Fruit fly (Drosophila melanogaster) whole organism, wandering third instar larva: Measurements from ENCODE around the gene CG12784.
A peak's percentile ranks its signal among the peaks of the same experiment; 100 is the strongest.

Source experiments
- Abd-B ChIP-seq: fragments of >200 bp; optimal IDR thresholded peaks from 2 replicates; lab custom pipeline; 2017; ENCODE audit warnings: missing biosample characterization, missing genetic modification characterization
- CG32264 ChIP-seq: fragments of 200-800 bp; sonication (Bioruptor generic); optimal IDR thresholded peaks from 2 replicates; lab custom pipeline; 2016; ENCODE audit warnings: missing biosample characterization, missing genetic modification characterization
- CG9705 ChIP-seq: fragments of 200-800 bp; sonication (Bioruptor generic); optimal IDR thresholded peaks from 2 replicates; lab custom pipeline; 2018; ENCODE audit warnings: missing biosample characterization, mild to moderate bottlenecking, missing genetic modification characterization
- CrebA ChIP-seq: fragments of 200-800 bp; sonication (Bioruptor generic); optimal IDR thresholded peaks from 2 replicates; lab custom pipeline; 2016; ENCODE audit warnings: missing biosample characterization, mild to moderate bottlenecking, missing genetic modification characterization, borderline replicate concordance
- Dfd ChIP-seq: fragments of >200 bp; optimal IDR thresholded peaks from 2 replicates; lab custom pipeline; 2017; ENCODE audit warnings: missing biosample characterization, missing genetic modification characterization
- Dif ChIP-seq: fragments of 200-275, 200-300 bp; sonication (Bioruptor generic); optimal IDR thresholded peaks from 2 replicates; lab custom pipeline; 2018; ENCODE audit warnings: missing biosample characterization, missing genetic modification characterization; ENCODE audit not compliant: partially characterized antibody
- Hnf4 ChIP-seq: fragments of 200-800 bp; sonication (Bioruptor generic); optimal IDR thresholded peaks from 2 replicates; lab custom pipeline; 2016; ENCODE audit warnings: missing biosample characterization, mild to moderate bottlenecking, missing genetic modification characterization
- Hr78 ChIP-seq: fragments of >200 bp; optimal IDR thresholded peaks from 2 replicates; lab custom pipeline; 2017; ENCODE audit warnings: missing biosample characterization, missing genetic modification characterization
- Hr83 ChIP-seq: fragments of 200-300 bp; sonication (Bioruptor generic); optimal IDR thresholded peaks from 2 replicates; lab custom pipeline; 2016; ENCODE audit warnings: missing biosample characterization, mild to moderate bottlenecking, missing genetic modification characterization, moderate library complexity; ENCODE audit not compliant: poor library complexity, severe bottlenecking
- Mio ChIP-seq: sonication (Bioruptor generic); optimal IDR thresholded peaks from 2 replicates; lab custom pipeline; 2016; ENCODE audit warnings: missing biosample characterization, missing genetic modification characterization
- N ChIP-seq: fragments of >200 bp; optimal IDR thresholded peaks from 2 replicates; lab custom pipeline; 2018; ENCODE audit warnings: missing biosample characterization, missing external identifiers, missing genetic modification characterization
- OdsH ChIP-seq: fragments of 200-800 bp; sonication (Bioruptor generic); optimal IDR thresholded peaks from 2 replicates; lab custom pipeline; 2016; ENCODE audit warnings: missing biosample characterization, mild to moderate bottlenecking, missing genetic modification characterization
- Rel ChIP-seq, 2 experiments: fragments of 200-800 bp; sonication (Bioruptor generic) in 1 of 2; optimal IDR thresholded peaks; 2 replicates in 1 of 2; 3 replicates in 1 of 2; lab custom pipeline; 2016 to 2019; ENCODE audit warnings: mild to moderate bottlenecking in 2 of 2, missing biosample characterization in 2 of 2, missing genetic modification characterization in 2 of 2, moderate library complexity in 1 of 2
- Sp1 ChIP-seq: fragments of 200-800 bp; sonication (Bioruptor generic); optimal IDR thresholded peaks from 3 replicates; lab custom pipeline; 2019; ENCODE audit warnings: missing biosample characterization, mild to moderate bottlenecking, missing genetic modification characterization, moderate library complexity
- br ChIP-seq: fragments of 200-800 bp; sonication (Bioruptor generic); optimal IDR thresholded peaks from 2 replicates; lab custom pipeline; 2016; ENCODE audit warnings: missing biosample characterization, missing genetic modification characterization
- brk ChIP-seq: fragments of 200-800 bp; sonication (Bioruptor generic); optimal IDR thresholded peaks from 2 replicates; lab custom pipeline; 2016; ENCODE audit warnings: missing biosample characterization, mild to moderate bottlenecking, missing genetic modification characterization
- dmrt93B ChIP-seq: fragments of 200-800 bp; sonication (Bioruptor generic); optimal IDR thresholded peaks from 2 replicates; lab custom pipeline; 2018; ENCODE audit warnings: missing biosample characterization, mild to moderate bottlenecking, missing genetic modification characterization
- dsf ChIP-seq: sonication (Bioruptor generic); optimal IDR thresholded peaks from 2 replicates; lab custom pipeline; 2016; ENCODE audit warnings: missing biosample characterization, missing genetic modification characterization, borderline replicate concordance
- ey ChIP-seq: fragments of 200-800 bp; sonication (Bioruptor generic); optimal IDR thresholded peaks from 2 replicates; lab custom pipeline; 2016; ENCODE audit warnings: missing biosample characterization, missing genetic modification characterization
- foxo ChIP-seq, 2 experiments: fragments of 200-800 bp; sonication (Bioruptor generic); optimal IDR thresholded peaks; 2 replicates in 1 of 2; 3 replicates in 1 of 2; lab custom pipeline; 2016 to 2017; ENCODE audit warnings: missing biosample characterization in 2 of 2, missing genetic modification characterization in 2 of 2
- h ChIP-seq: fragments of 200-800 bp; sonication (Bioruptor generic); optimal IDR thresholded peaks from 3 replicates; lab custom pipeline; 2016; ENCODE audit warnings: missing biosample characterization, mild to moderate bottlenecking, missing genetic modification characterization
- lola ChIP-seq: fragments of >200 bp; optimal IDR thresholded peaks from 2 replicates; lab custom pipeline; 2017; ENCODE audit warnings: missing biosample characterization, missing genetic modification characterization
- pan ChIP-seq: fragments of >200 bp; optimal IDR thresholded peaks from 2 replicates; lab custom pipeline; 2017
- psq ChIP-seq: fragments of 200-800 bp; sonication (Bioruptor generic); optimal IDR thresholded peaks from 3 replicates; lab custom pipeline; 2017; ENCODE audit warnings: missing biosample characterization, mild to moderate bottlenecking, missing genetic modification characterization, moderate library complexity
- rgr ChIP-seq: fragments of 200-800 bp; sonication (Bioruptor generic); optimal IDR thresholded peaks from 3 replicates; lab custom pipeline; 2016; ENCODE audit warnings: missing biosample characterization, mild to moderate bottlenecking, missing genetic modification characterization
- sage ChIP-seq: fragments of 200-800 bp; sonication (Bioruptor generic); optimal IDR thresholded peaks from 2 replicates; lab custom pipeline; 2016; ENCODE audit warnings: missing biosample characterization, mild to moderate bottlenecking, missing genetic modification characterization
- sv ChIP-seq: fragments of 200-800 bp; sonication (Bioruptor generic); optimal IDR thresholded peaks from 3 replicates; lab custom pipeline; 2016; ENCODE audit warnings: missing biosample characterization, missing genetic modification characterization
- tai ChIP-seq: sonication (Bioruptor generic); optimal IDR thresholded peaks from 2 replicates; lab custom pipeline; 2016; ENCODE audit warnings: missing biosample characterization, missing genetic modification characterization
- usp ChIP-seq: fragments of >200 bp; optimal IDR thresholded peaks from 2 replicates; lab custom pipeline; 2017; ENCODE audit warnings: missing biosample characterization, missing genetic modification characterization
- woc ChIP-seq: sonication (Bioruptor generic); optimal IDR thresholded peaks from 2 replicates; lab custom pipeline; 2016; ENCODE audit warnings: missing biosample characterization, mild to moderate bottlenecking, missing genetic modification characterization

CG12784 gene

dm6 chr3R:15767338-15767737, 4.4 kb downstream of the CG12784 start, which contains the start of gene CG5623:
CG5623 (minus strand) TSS chr3R:15767438.
- no peak for TF ChIP-seq br (GFP tag; lab: Kevin White, UChicago)
- no peak for TF ChIP-seq rgr (GFP tag; lab: Kevin White, UChicago)
- TF ChIP-seq ey (GFP tag; lab: Kevin White, UChicago) = no peak
- TF ChIP-seq lola (GFP tag; lab: Kevin White, UChicago) = no peak
- TF ChIP-seq Rel (GFP tag; optimal IDR thresholded peaks at IDR 0.05; lab: Kevin White, UChicago) = no peak
- TF ChIP-seq Rel (tag; optimal IDR thresholded peaks at IDR 0.05; lab: Kevin White, UChicago) = no peak

dm6 chr3R:15768900-15769299, 6.0 kb downstream of the CG12784 start:
- TF ChIP-seq Dfd (GFP tag; lab: Kevin White, UChicago) = peak; percentile 51
- no peak for TF ChIP-seq h
- no peak for TF ChIP-seq Hr78 (GFP tag; lab: Kevin White, UChicago)
- no peak for TF ChIP-seq Sp1 (GFP tag; lab: Kevin White, UChicago)
- TF ChIP-seq pan (lab: Kevin White, UChicago) = no peak
- TF ChIP-seq br (GFP tag; lab: Kevin White, UChicago) = no peak
- TF ChIP-seq psq (GFP tag; lab: Kevin White, UChicago) = no peak
- no peak for TF ChIP-seq Hr83 (GFP tag; lab: Kevin White, UChicago)

- no peak for TF ChIP-seq woc (GFP tag; lab: Kevin White, UChicago)
Measured at dm6 chr3R:15774128-15774527, 11.2 kb downstream of the CG12784 start, which contains the start of gene Ttc26. Ttc26 (plus strand) TSS chr3R:15774416.

DNA sequence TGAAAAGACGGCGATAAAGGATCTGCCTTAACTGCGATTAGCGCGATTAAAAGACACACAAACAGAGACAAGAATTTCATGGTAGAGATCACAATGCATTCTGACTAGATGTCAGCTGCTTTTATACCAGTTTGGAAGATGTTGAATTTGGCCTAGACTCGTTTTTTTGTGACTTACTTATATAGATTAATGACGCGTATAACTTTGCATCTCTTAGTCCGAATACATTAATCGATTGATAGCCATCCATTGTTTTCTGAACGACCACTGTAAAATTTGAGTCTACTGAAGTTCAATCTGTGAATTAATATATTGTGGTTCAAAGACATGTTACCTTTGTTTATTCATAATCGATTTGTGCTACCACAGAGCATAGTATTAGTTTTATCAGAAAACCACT, 12.3 kb downstream of the CG12784 start, which contains the start of gene CG45207:
Gene CG45207, minus strand, starts transcription at position 101 of the 400 bp plus-strand sequence.
- no peak for TF ChIP-seq dsf (GFP tag; lab: Kevin White, UChicago)
- TF ChIP-seq usp (GFP tag; lab: Kevin White, UChicago) = no peak
- TF ChIP-seq CG9705 = no peak
- TF ChIP-seq Mio (GFP tag; lab: Kevin White, UChicago) = no peak
- TF ChIP-seq Hnf4 (GFP tag; lab: Kevin White, UChicago) = no peak
- TF ChIP-seq pan (lab: Kevin White, UChicago) = no peak

- TF ChIP-seq Dif (GFP tag; lab: Kevin White, UChicago) = no peak
- TF ChIP-seq Rel (GFP tag; optimal IDR thresholded peaks at IDR 0.05; lab: Kevin White, UChicago) = no peak
- no peak for TF ChIP-seq Rel (tag; optimal IDR thresholded peaks at IDR 0.05; lab: Kevin White, UChicago)
- TF ChIP-seq CrebA (GFP tag; lab: Kevin White, UChicago) = no peak
Measured at dm6 chr3R:15779505-15779904, 16.6 kb downstream of the CG12784 start, which contains the start of gene CG5614. CG5614 (plus strand) TSS chr3R:15779805.

DNA sequence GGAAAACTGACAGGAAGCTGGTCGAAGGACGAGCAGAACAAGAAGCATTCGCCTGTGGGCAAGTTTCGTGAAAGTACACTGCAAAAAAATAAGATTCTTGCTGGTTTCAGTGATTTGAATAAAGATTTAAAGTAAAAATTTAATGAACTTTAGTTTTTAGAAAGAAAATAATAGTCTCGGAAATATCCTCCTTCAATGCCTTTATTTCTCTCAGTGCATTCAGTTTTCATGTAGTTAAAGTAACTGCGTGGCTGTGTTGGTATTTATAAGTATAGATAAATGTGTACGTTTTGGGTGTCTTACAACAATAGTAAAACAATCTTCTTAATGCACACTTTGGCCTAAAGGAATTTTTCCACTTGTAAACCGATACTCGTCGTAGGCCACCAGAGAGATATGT, 21.4 kb downstream of the CG12784 start:
- TF ChIP-seq Dfd (GFP tag; lab: Kevin White, UChicago) = no peak
- no peak for TF ChIP-seq CG9705
- no peak for TF ChIP-seq sage (GFP tag; lab: Kevin White, UChicago)
- TF ChIP-seq br (GFP tag; lab: Kevin White, UChicago) = no peak

dm6 chr3R:15786538-15786937, 23.6 kb downstream of the CG12784 start, which contains the start of gene CG9590:
CG9590 (plus strand) TSS chr3R:15786703.
- no peak for TF ChIP-seq Mio (GFP tag; lab: Kevin White, UChicago)
- no peak for TF ChIP-seq OdsH (GFP tag; lab: Kevin White, UChicago)
- no peak for TF ChIP-seq foxo (GFP tag; optimal IDR thresholded peaks at IDR 0.05; lab: Kevin White, UChicago)
- TF ChIP-seq brk (GFP tag; lab: Kevin White, UChicago) = no peak
- TF ChIP-seq br (GFP tag; lab: Kevin White, UChicago) = no peak
- no peak for TF ChIP-seq N (GFP tag; lab: Kevin White, UChicago)
- TF ChIP-seq dmrt93B (GFP tag; lab: Kevin White, UChicago) = no peak
- TF ChIP-seq h = no peak
- TF ChIP-seq tai = no peak
- TF ChIP-seq pan (lab: Kevin White, UChicago) = no peak
- TF ChIP-seq CG32264 (GFP tag; lab: Kevin White, UChicago) = no peak
- TF ChIP-seq sage (GFP tag; lab: Kevin White, UChicago) = no peak
- no peak for TF ChIP-seq sv
- TF ChIP-seq Abd-B (GFP tag; lab: Kevin White, UChicago) = no peak
- no peak for TF ChIP-seq lola (GFP tag; lab: Kevin White, UChicago)
